Fruit fly (Drosophila melanogaster): Measurements from ENCODE around the gene ninaA.
A peak's percentile ranks its signal among the peaks of the same experiment; 100 is the strongest.

The ninaA gene

DNA sequence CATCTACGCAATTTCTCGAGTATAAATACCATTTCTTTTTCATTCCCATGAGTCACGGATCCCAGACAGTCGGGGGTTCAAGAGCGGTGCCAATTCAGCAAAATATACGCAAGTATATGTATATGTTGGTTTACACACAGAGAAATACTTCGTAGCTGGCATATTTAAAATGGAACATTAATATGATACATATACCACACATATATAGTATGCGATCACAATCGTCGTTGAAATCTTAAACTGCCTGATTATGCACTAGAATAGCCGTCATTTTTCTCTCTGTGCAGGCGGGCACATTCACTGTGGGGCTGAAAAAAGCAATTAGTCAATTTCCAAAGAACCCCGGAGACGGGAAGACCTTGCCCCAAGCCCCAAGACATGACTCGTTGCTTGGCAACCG is 35.4 kb upstream of the ninaA start (continued):
- TF ChIP-seq Hmr (GFP tag; optimal IDR thresholded peaks at IDR 0.05) (peak; percentile 84), Neu2 (GFP tag; optimal IDR thresholded peaks at IDR 0.05; ENCODE audit: borderline replicate concordance) (no peak)

dm6 chr2L:842873-843272 is 34.2 kb upstream of the ninaA start:
- no peak for TF ChIP-seq CG18599 (GFP tag; optimal IDR thresholded peaks at IDR 0.05)
- TF ChIP-seq Dfd (GFP tag; optimal IDR thresholded peaks at IDR 0.05): no peak
- TF ChIP-seq D19A (tag; optimal IDR thresholded peaks at IDR 0.05): no peak
- TF ChIP-seq Atf6 (GFP tag; IDR thresholded peaks at IDR 0.05): no peak
- no peak for TF ChIP-seq ap (GFP tag; IDR thresholded peaks at IDR 0.05)
- TF ChIP-seq otp (GFP tag; IDR thresholded peaks at IDR 0.05): no peak
- no peak for TF ChIP-seq CG11398 (GFP tag; optimal IDR thresholded peaks at IDR 0.05)
- TF ChIP-seq D19B (GFP tag; optimal IDR thresholded peaks at IDR 0.05): no peak
- TF ChIP-seq Pdp1 (GFP tag; optimal IDR thresholded peaks at IDR 0.05): no peak
- TF ChIP-seq lbe (GFP tag; optimal IDR thresholded peaks at IDR 0.05): no peak
- TF ChIP-seq shn (GFP tag; optimal IDR thresholded peaks at IDR 0.05): no peak
- no peak for TF ChIP-seq Tbp (GFP tag; optimal IDR thresholded peaks at IDR 0.05)

DNA sequence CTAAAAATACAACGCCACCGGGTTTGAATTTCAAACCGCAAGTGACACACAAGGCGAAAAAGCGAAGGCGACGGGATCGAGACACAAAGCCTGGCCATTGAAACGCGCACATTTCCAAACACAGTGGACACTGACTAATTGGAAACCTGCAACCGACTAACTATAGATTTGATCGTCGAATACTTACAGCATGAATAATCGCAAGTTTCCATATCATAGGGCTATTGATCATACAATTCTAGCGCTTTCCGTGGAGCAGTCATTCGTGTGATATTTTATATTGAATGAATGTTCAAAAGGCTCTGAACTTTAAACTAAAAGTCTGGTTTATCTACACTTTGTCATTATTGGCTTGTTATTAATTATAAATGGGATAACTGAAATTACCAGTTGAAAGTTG is 33.8 kb upstream of the ninaA start:
- TF ChIP-seq CG2120 (GFP tag; optimal IDR thresholded peaks at IDR 0.05) (peak; percentile 13), CG11456 (GFP tag; IDR thresholded peaks at IDR 0.05) (no peak), Med (GFP tag) (peak; percentile 21), gem (tag; optimal IDR thresholded peaks at IDR 0.05) (peak; percentile 11), tup (GFP tag; optimal IDR thresholded peaks at IDR 0.05) (no peak), PHDP (tag; optimal IDR thresholded peaks at IDR 0.05) (peak; percentile 5), dmrt99B (tag; optimal IDR thresholded peaks at IDR 0.05) (no peak), Fer3 (tag; optimal IDR thresholded peaks at IDR 0.05) (no peak), grau (tag; optimal IDR thresholded peaks at IDR 0.05) (peak; percentile 36), Pdp1 (GFP tag; optimal IDR thresholded peaks at IDR 0.05) (no peak), tio (GFP tag; optimal IDR thresholded peaks at IDR 0.05) (peak; percentile 7), sens (GFP tag) (peak; percentile 28), Hmr (GFP tag; optimal IDR thresholded peaks at IDR 0.05) (peak; percentile 5), gcm2 (GFP tag; optimal IDR thresholded peaks at IDR 0.05) (no peak), Ets65A (GFP tag) (peak; percentile 2)

DNA sequence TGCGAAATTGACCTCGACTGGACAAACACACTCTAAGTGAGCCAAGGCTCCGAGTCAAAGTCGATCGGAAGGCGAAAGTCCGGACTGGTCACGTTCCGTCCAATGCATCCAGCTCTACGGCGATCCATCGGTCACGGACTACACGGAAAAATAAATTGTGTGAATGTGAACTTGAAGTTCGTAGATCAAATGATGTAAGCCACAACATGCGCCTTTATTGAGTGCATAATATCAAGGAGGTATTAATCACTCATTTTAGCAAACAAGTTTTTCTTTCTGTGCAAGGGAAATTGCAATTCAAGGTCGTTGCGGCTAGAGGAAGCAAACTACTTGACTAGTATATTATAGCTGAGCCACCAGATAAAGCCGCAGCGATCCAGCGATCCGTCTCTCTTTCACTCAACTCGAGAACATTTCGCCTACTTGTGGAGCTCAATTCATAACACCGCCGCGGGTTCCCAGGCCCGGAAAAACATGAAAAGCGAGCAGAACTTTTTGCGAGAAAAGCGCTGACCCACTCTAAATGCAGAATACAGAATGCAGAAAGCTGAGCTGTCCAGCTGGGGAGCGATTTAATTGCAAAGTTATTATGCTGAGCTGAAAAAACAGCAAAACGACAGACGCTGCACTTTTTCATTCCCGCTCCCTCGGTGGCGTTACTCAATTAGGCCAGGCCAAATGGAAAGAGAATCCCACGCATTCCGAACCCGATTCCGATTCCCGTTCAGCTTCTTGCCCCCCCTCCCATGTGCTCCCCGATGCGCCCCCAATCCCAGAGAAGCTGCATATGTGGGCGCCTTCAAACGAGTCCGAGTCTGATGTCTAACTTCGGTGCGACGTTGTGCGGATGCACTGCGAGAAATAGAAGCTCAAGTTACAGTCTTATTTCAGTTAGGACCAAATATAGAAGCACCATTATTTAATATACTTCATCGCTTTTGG is 33.0 kb upstream of the ninaA start:
- TF ChIP-seq Ets65A (GFP tag): peak; percentile 9
- peak; percentile 58 for TF ChIP-seq Drgx (GFP tag; IDR thresholded peaks at IDR 0.05)
- peak; percentile 46 for TF ChIP-seq CG12769 (tag; optimal IDR thresholded peaks at IDR 0.05)
- no peak for TF ChIP-seq NC2β (GFP tag; optimal IDR thresholded peaks at IDR 0.05)
- TF ChIP-seq zf30C (GFP tag; optimal IDR thresholded peaks at IDR 0.05): peak; percentile 3
- no peak for TF ChIP-seq CG13775 (GFP tag; optimal IDR thresholded peaks at IDR 0.05)
- TF ChIP-seq Max (GFP tag; optimal IDR thresholded peaks at IDR 0.05): no peak
- no peak for TF ChIP-seq CG6791 (GFP tag; IDR thresholded peaks at IDR 0.05; ENCODE audit: partially characterized antibody)
- peak; percentile 50 for TF ChIP-seq CG5180 (GFP tag; optimal IDR thresholded peaks at IDR 0.05)
- TF ChIP-seq nom (GFP tag; optimal IDR thresholded peaks at IDR 0.05): no peak
- no peak for TF ChIP-seq unc-4 (GFP tag; IDR thresholded peaks at IDR 0.05; ENCODE audit: partially characterized antibody)
- no peak for TF ChIP-seq Vsx1 (GFP tag; optimal IDR thresholded peaks at IDR 0.05)
- no peak for TF ChIP-seq Usf (GFP tag; optimal IDR thresholded peaks at IDR 0.05)
- TF ChIP-seq CG7786 (GFP tag; optimal IDR thresholded peaks at IDR 0.05): no peak
- peak; percentile 76 for TF ChIP-seq crol (GFP tag; IDR thresholded peaks at IDR 0.05)
- TF ChIP-seq CG31441 (GFP tag; IDR thresholded peaks at IDR 0.05): no peak
- TF ChIP-seq Med (GFP tag): peak; percentile 47
- TF ChIP-seq vvl (GFP tag; IDR thresholded peaks at IDR 0.05): 0 out of 2 replicates have a peak, but pooled peaks have one; percentile 15
- TF ChIP-seq bsh (GFP tag; optimal IDR thresholded peaks at IDR 0.05): peak in 1 of 2 experiments; percentile 34
- no peak for TF ChIP-seq fu2 (GFP tag; optimal IDR thresholded peaks at IDR 0.05)

Data from whole organism, embryonic.